Worm (Caenorhabditis elegans): Measurements from ENCODE around the gene srx-14.

DNA sequence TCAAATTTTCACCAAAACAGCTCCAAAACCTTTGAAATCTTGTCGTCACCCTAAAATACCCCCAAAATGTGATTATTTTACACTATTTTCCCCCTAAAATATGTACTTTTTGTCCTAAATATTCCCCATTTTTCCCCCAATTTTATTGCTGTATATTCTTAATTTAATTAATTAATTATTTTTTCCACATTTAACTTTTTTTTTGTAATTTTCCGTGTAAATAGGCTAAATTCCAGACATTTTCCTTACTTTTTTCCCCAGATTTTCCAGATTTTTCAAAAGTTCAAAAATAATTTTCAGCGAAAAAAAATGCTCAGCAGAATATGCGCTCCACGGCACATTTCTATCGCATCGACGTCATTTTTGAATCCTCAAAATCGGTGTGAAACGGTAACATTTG is 16.4 kb downstream of the srx-14 start, which contains the start of gene cox-18:
- no peak for TF ChIP-seq W03F9.2 (tag; optimal IDR thresholded peaks at IDR 0.05)
- no peak for TF ChIP-seq dao-5 (tag; optimal IDR thresholded peaks at IDR 0.05)

All from whole organism, L4/young adult.